Worm (Caenorhabditis elegans): ENCODE measurements around the gene chil-17.

DNA sequence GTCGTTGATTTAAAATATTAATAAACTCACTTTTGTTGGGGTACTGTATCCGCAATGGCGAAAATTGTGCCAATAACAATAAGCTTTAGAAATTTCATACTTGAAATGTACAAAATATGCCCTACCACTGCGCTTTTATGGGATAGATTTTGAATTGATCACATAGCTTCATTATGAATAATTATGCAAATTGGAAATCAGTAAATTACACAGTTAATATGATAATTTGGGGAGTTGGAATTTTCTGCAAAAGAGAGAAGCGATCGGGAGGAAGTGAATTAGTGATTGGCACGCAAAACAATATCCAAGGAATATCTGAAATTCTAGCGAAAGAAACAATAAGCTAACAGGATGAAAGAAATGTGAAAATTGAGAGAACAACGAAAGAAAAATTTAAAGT lies 13.9 kb downstream of the chil-17 start, which contains the start of gene M176.10:
- TF ChIP-seq him-1 (tag; optimal IDR thresholded peaks at IDR 0.05) = no peak
- no peak for TF ChIP-seq dao-5 (tag; optimal IDR thresholded peaks at IDR 0.05)
- TF ChIP-seq W03F9.2 (tag; optimal IDR thresholded peaks at IDR 0.05) = no peak
